Worm (Caenorhabditis elegans) whole organism, L3 larva: ENCODE data around the gene dhs-6.

Source experiments
- R02D3.7 ChIP-seq: fragments of 150-350 bp; optimal IDR thresholded peaks from 2 replicates; lab custom pipeline; 2014; ENCODE audit warnings: missing biosample characterization, missing genetic modification characterization
- aly-2 ChIP-seq: fragments of 150-350 bp; optimal IDR thresholded peaks from 2 replicates; lab custom pipeline; 2014; ENCODE audit warnings: missing biosample characterization, missing genetic modification characterization
- ama-1 ChIP-seq: fragments of 150-350 bp; optimal IDR thresholded peaks from 2 replicates; lab custom pipeline; 2018
- ceh-16 ChIP-seq: sonication (generic microtip); optimal IDR thresholded peaks from 2 replicates; lab custom pipeline; 2017; ENCODE audit warnings: missing biosample characterization, missing genetic modification characterization
- ceh-28 ChIP-seq: fragments of 150-350 bp; optimal IDR thresholded peaks from 2 replicates; lab custom pipeline; 2014; ENCODE audit warnings: missing biosample characterization, missing genetic modification reagents, missing genetic modification characterization
- ceh-82 ChIP-seq: fragments of 150-350 bp; optimal IDR thresholded peaks from 2 replicates; lab custom pipeline; 2014; ENCODE audit warnings: missing biosample characterization, missing genetic modification characterization
- ceh-9 ChIP-seq: sonication (generic microtip); optimal IDR thresholded peaks from 2 replicates; lab custom pipeline; 2018; ENCODE audit warnings: missing biosample characterization, missing genetic modification characterization
- daf-12 ChIP-seq: fragments of 150-350 bp; optimal IDR thresholded peaks from 2 replicates; lab custom pipeline; 2014; ENCODE audit warnings: missing biosample characterization, missing genetic modification reagents, missing genetic modification characterization
- egl-27 ChIP-seq: sonication (generic microtip); optimal IDR thresholded peaks from 4 replicates; lab custom pipeline; 2017; ENCODE audit warnings: missing biosample characterization, missing genetic modification reagents, missing genetic modification characterization
- egl-5 ChIP-seq: fragments of 150-350 bp; optimal IDR thresholded peaks from 2 replicates; lab custom pipeline; 2017; ENCODE audit warnings: missing biosample characterization, missing genetic modification reagents, missing genetic modification characterization, inconsistent platforms
- elt-2 ChIP-seq: sonication (generic microtip); optimal IDR thresholded peaks from 2 replicates; lab custom pipeline; 2016; ENCODE audit warnings: missing genetic modification reagents, mild to moderate bottlenecking, missing genetic modification characterization, missing compliant biosample characterization
- elt-3 ChIP-seq, 3 experiments: fragments of 150-350 bp in 1 of 3; sonication (generic microtip) in 2 of 3; optimal IDR thresholded peaks; 2 replicates in 2 of 3; 4 replicates in 1 of 3; lab custom pipeline; 2014 to 2017; ENCODE audit warnings: missing biosample characterization in 3 of 3, missing genetic modification characterization in 3 of 3
- fkh-10 ChIP-seq: sonication (generic microtip); optimal IDR thresholded peaks from 2 replicates; lab custom pipeline; 2017; ENCODE audit warnings: missing biosample characterization, missing genetic modification reagents, missing genetic modification characterization
- fos-1 ChIP-seq: fragments of 150-350 bp; optimal IDR thresholded peaks from 2 replicates; lab custom pipeline; 2014; ENCODE audit warnings: missing biosample characterization, missing genetic modification characterization
- hmg-11 ChIP-seq: sonication (generic microtip); optimal IDR thresholded peaks from 2 replicates; lab custom pipeline; 2016; ENCODE audit warnings: missing genetic modification characterization, missing compliant biosample characterization
- jun-1 ChIP-seq: fragments of 150-350 bp; optimal IDR thresholded peaks from 2 replicates; lab custom pipeline; 2014; ENCODE audit warnings: missing biosample characterization, missing genetic modification reagents, missing genetic modification characterization
- lin-15B ChIP-seq: fragments of 150-350 bp; optimal IDR thresholded peaks from 2 replicates; lab custom pipeline; 2014; ENCODE audit warnings: missing biosample characterization, missing genetic modification characterization
- lin-39 ChIP-seq: fragments of 150-350 bp; optimal IDR thresholded peaks from 2 replicates; lab custom pipeline; 2018; ENCODE audit warnings: missing biosample characterization, missing genetic modification reagents, missing genetic modification characterization
- mml-1 ChIP-seq: fragments of 150-350 bp; sonication (generic microtip); optimal IDR thresholded peaks from 3 replicates; lab custom pipeline; 2014; ENCODE audit warnings: missing biosample characterization, missing genetic modification characterization
- nfya-1 ChIP-seq: sonication (generic microtip); optimal IDR thresholded peaks from 2 replicates; lab custom pipeline; 2017; ENCODE audit warnings: missing genetic modification characterization, mild to moderate bottlenecking, missing compliant biosample characterization, antibody characterized with exemption, moderate library complexity; ENCODE audit not compliant: insufficient read depth
- nhr-11 ChIP-seq: fragments of 150-350 bp; optimal IDR thresholded peaks from 2 replicates; lab custom pipeline; 2014; ENCODE audit warnings: missing biosample characterization, missing genetic modification characterization
- nhr-12 ChIP-seq: fragments of 150-350 bp; optimal IDR thresholded peaks from 2 replicates; lab custom pipeline; 2014; ENCODE audit warnings: missing biosample characterization, missing genetic modification characterization
- nhr-237 ChIP-seq: fragments of 150-350 bp; optimal IDR thresholded peaks from 2 replicates; lab custom pipeline; 2014; ENCODE audit warnings: missing biosample characterization, missing genetic modification characterization
- nhr-25 ChIP-seq: sonication (generic microtip); optimal IDR thresholded peaks from 2 replicates; lab custom pipeline; 2017; ENCODE audit warnings: missing biosample characterization, missing genetic modification characterization
- nhr-28 ChIP-seq: fragments of 150-350 bp; optimal IDR thresholded peaks from 2 replicates; lab custom pipeline; 2014; ENCODE audit warnings: missing biosample characterization, missing genetic modification characterization
- nhr-43 ChIP-seq: sonication (generic microtip); optimal IDR thresholded peaks from 2 replicates; lab custom pipeline; 2016; ENCODE audit warnings: mild to moderate bottlenecking, missing genetic modification characterization, missing compliant biosample characterization; ENCODE audit not compliant: poor library complexity, severe bottlenecking
- nhr-67 ChIP-seq: fragments of 150-350 bp; optimal IDR thresholded peaks from 2 replicates; lab custom pipeline; 2014; ENCODE audit warnings: missing biosample characterization, missing genetic modification characterization
- nhr-77 ChIP-seq: fragments of 150-350 bp; optimal IDR thresholded peaks from 2 replicates; lab custom pipeline; 2014; ENCODE audit warnings: missing biosample characterization, missing genetic modification characterization
- pha-4 ChIP-seq: fragments of 150-350 bp; optimal IDR thresholded peaks from 2 replicates; lab custom pipeline; 2014; ENCODE audit warnings: missing biosample characterization, missing genetic modification reagents, missing genetic modification characterization
- pqm-1 ChIP-seq: fragments of 150-350 bp; optimal IDR thresholded peaks from 2 replicates; lab custom pipeline; 2017; ENCODE audit warnings: missing biosample characterization, missing genetic modification characterization, inconsistent platforms
- sea-2 ChIP-seq: fragments of 150-350 bp; sonication (generic microtip); optimal IDR thresholded peaks from 4 replicates; lab custom pipeline; 2014; ENCODE audit warnings: missing biosample characterization, missing genetic modification reagents, missing genetic modification characterization
- skn-1 ChIP-seq: fragments of 150-350 bp; optimal IDR thresholded peaks from 2 replicates; lab custom pipeline; 2014; ENCODE audit warnings: missing biosample characterization, missing genetic modification characterization
- snpc-4 ChIP-seq: fragments of 150-350 bp; optimal IDR thresholded peaks from 2 replicates; lab custom pipeline; 2014; ENCODE audit warnings: missing biosample characterization, missing genetic modification characterization
- tbx-2 ChIP-seq: sonication (generic microtip); optimal IDR thresholded peaks from 2 replicates; lab custom pipeline; 2016; ENCODE audit warnings: mild to moderate bottlenecking, missing genetic modification characterization, missing compliant biosample characterization
- unc-62 ChIP-seq: fragments of 150-350 bp; sonication (generic microtip); optimal IDR thresholded peaks from 4 replicates; lab custom pipeline; 2014; ENCODE audit warnings: missing biosample characterization, missing genetic modification reagents, missing genetic modification characterization
- zag-1 ChIP-seq: fragments of 150-350 bp; optimal IDR thresholded peaks from 2 replicates; lab custom pipeline; 2014; ENCODE audit warnings: missing biosample characterization, missing genetic modification characterization
- ztf-4 ChIP-seq: fragments of 150-350 bp; optimal IDR thresholded peaks from 2 replicates; lab custom pipeline; 2014; ENCODE audit warnings: missing biosample characterization, missing genetic modification characterization

dhs-6 gene

ce11 chrII:5579236-5579635, 39.9 kb downstream of the dhs-6 start:
- TF ChIP-seq snpc-4 (tag; lab: Kevin White, UChicago) (no peak), hmg-11 (no peak), pha-4 (tag; lab: Kevin White, UChicago) (peak; percentile 58), fkh-10 (GFP tag; lab: Kevin White, UChicago) (no peak)
- TF ChIP-seq, all 47 proteins: peak for 1

DNA sequence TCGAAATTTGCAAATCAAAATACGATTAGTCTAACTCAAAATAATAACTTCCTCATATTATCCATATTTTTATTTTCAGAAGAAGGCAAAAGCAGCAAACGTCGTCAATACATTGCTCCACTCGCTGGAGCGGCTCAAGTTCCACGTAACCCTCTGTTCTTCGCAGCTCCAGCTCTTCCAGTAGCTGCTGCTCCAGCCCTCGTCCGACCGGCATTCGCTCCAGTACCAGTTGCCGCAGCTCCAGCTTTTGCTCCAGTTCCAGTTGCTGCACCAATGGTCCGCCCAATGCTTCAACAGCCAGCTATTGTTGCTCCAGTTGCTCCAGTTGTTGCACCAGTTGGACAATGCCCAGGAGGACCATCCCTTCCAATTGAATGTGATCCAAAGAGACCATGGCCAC, 40.4 kb downstream of the dhs-6 start:
- TF ChIP-seq nhr-28 (tag; lab: Kevin White, UChicago) = no peak
- TF ChIP-seq nhr-77 (tag; lab: Kevin White, UChicago) = no peak
- TF ChIP-seq nhr-25 (tag; lab: Kevin White, UChicago) = no peak
- TF ChIP-seq fos-1 (tag; lab: Kevin White, UChicago) = no peak
- TF ChIP-seq sea-2 (GFP tag; lab: Kevin White, UChicago) = no peak
- TF ChIP-seq fkh-10 (GFP tag; lab: Kevin White, UChicago) = no peak
- TF ChIP-seq pqm-1 (tag; lab: Kevin White, UChicago) = no peak
- no peak for TF ChIP-seq R02D3.7
- TF ChIP-seq ztf-4 (tag; lab: Kevin White, UChicago) = no peak
- no peak for TF ChIP-seq nhr-237 (tag; lab: Kevin White, UChicago)
- no peak for TF ChIP-seq unc-62 (GFP tag; lab: Kevin White, UChicago)
- TF ChIP-seq egl-5 (tag; lab: Kevin White, UChicago) = no peak
- TF ChIP-seq ceh-82 (tag; lab: Kevin White, UChicago) = no peak
- TF ChIP-seq skn-1 (tag; lab: Kevin White, UChicago) = no peak

- TF ChIP-seq ceh-16 (tag; lab: Kevin White, UChicago) (no peak), lin-15B (tag; lab: Kevin White, UChicago) (no peak), hmg-11 (no peak), egl-5 (tag; lab: Kevin White, UChicago) (no peak), jun-1 (tag; lab: Kevin White, UChicago) (no peak), nhr-11 (tag; lab: Kevin White, UChicago) (no peak), daf-12 (tag; lab: Kevin White, UChicago) (no peak), ztf-4 (tag; lab: Kevin White, UChicago) (no peak), mml-1 (tag; lab: Kevin White, UChicago) (no peak), ama-1 (no peak), unc-62 (GFP tag; lab: Kevin White, UChicago) (no peak), nfya-1 (tag; lab: Kevin White, UChicago) (no peak), nhr-43 (tag; lab: Kevin White, UChicago) (no peak), zag-1 (tag; lab: Kevin White, UChicago) (no peak), nhr-12 (tag; lab: Kevin White, UChicago) (no peak), aly-2 (no peak), snpc-4 (tag; lab: Kevin White, UChicago) (no peak), egl-27 (tag; lab: Kevin White, UChicago) (no peak)
These were observed 41.1 kb downstream of the dhs-6 start, which contains the start of gene T25E4.1 for ce11 chrII:5578035-5578434. TSS of gene T25E4.1 (plus strand) at chrII:5578335.

- no peak for TF ChIP-seq unc-62 (GFP tag; lab: Kevin White, UChicago)
- no peak for TF ChIP-seq ceh-28 (tag; lab: Kevin White, UChicago)
- TF ChIP-seq nhr-28 (tag; lab: Kevin White, UChicago) = no peak
- TF ChIP-seq jun-1 (tag; lab: Kevin White, UChicago) = peak; percentile 47
- TF ChIP-seq nhr-67 (tag; lab: Kevin White, UChicago) = no peak
- no peak for TF ChIP-seq nhr-77 (tag; lab: Kevin White, UChicago)
- peak; percentile 34 for TF ChIP-seq pha-4 (tag; lab: Kevin White, UChicago)
- TF ChIP-seq aly-2 = no peak
- no peak for TF ChIP-seq mml-1 (tag; lab: Kevin White, UChicago)
- no peak for TF ChIP-seq tbx-2 (tag; lab: Kevin White, UChicago)
- TF ChIP-seq elt-3 (tag; optimal IDR thresholded peaks at IDR 0.05; lab: Kevin White, UChicago) = no peak
- TF ChIP-seq zag-1 (tag; lab: Kevin White, UChicago) = no peak
- no peak for TF ChIP-seq ceh-16 (tag; lab: Kevin White, UChicago)
- peak; percentile 33 for TF ChIP-seq nfya-1 (tag; lab: Kevin White, UChicago)
- peak; percentile 60 for TF ChIP-seq elt-2 (tag; lab: Kevin White, UChicago)
- no peak for TF ChIP-seq nhr-25 (tag; lab: Kevin White, UChicago)
- no peak for TF ChIP-seq sea-2 (GFP tag; lab: Kevin White, UChicago)
- TF ChIP-seq ceh-9 = no peak
- peak; percentile 55 for TF ChIP-seq snpc-4 (tag; lab: Kevin White, UChicago)
- TF ChIP-seq lin-39 (tag; lab: Kevin White, UChicago) = peak; percentile 24
- no peak for TF ChIP-seq ama-1
- TF ChIP-seq nhr-43 (tag; lab: Kevin White, UChicago) = peak; percentile 61
These were observed 42.1 kb downstream of the dhs-6 start for ce11 chrII:5577060-5577459.
